Fruit fly (Drosophila melanogaster): ENCODE data around the gene Fim.
A peak's percentile ranks its signal among the peaks of the same experiment; 100 is the strongest.

Gene Fim

DNA sequence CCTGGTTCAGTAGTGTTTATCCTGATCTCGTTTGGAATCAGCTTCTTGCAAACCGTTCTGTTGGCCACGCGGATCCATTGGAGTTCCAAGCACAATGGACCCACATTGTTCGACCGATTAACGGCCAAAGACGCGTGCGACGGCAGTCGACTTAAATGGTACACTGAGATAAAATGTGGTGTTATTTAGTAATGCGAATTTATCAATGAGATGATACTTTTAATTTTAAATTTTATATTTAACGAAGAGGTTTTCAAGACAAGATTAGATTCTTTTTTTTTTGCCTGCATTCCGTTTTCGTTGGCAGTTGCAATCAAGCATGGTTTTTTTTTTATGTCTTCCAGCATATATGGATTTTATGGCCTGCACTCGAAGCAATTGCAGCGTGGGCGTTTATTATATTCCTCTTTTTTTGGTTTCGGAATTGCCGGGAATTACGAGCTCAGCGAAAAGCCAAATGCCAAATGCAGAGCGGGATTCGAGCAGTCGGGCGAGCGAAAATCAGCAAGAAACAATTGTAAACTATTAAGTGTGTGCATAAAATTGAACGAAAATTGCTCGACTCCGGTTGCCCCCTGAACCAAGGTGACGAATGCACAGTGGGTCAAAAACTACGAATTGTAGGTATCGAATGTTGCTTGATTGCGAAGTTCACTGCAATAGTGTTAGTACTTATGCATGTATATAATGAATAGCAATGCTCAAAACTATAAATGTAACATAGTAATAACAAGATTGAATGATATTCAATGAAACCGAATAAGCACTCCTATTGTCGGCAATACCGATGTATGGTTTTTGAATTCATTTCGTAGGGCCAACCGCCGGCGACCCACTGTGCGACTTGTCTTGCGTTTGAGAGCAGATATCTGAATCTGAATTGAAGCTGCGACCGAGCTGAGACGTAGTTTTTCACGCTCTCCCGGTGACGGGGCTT is 2.6 kb downstream of the Fim start (continued):
- TF ChIP-seq CG6683 (GFP tag; optimal IDR thresholded peaks at IDR 0.05) (peak; percentile 43), her (GFP tag; optimal IDR thresholded peaks at IDR 0.05) (peak; percentile 17), CG11723 (GFP tag; optimal IDR thresholded peaks at IDR 0.05) (peak; percentile 44), dmrt11E (tag; optimal IDR thresholded peaks at IDR 0.05) (peak; percentile 45), sisA (GFP tag; IDR thresholded peaks at IDR 0.05) (peak; percentile 55), Blimp-1 (GFP tag; optimal IDR thresholded peaks at IDR 0.05) (peak; percentile 60), mirr (GFP tag; optimal IDR thresholded peaks at IDR 0.05) (peak; percentile 68), bab2 (GFP tag; optimal IDR thresholded peaks at IDR 0.05) (peak; percentile 60), CG15601 (tag; optimal IDR thresholded peaks at IDR 0.05) (no peak), yki (optimal IDR thresholded peaks at IDR 0.05) (no peak), pros (GFP tag; optimal IDR thresholded peaks at IDR 0.05) (peak; percentile 50), CG8281 (tag; optimal IDR thresholded peaks at IDR 0.05) (peak; percentile 22), chinmo (GFP tag; IDR thresholded peaks at IDR 0.05; ENCODE audit: partially characterized antibody) (no peak), otp (GFP tag; IDR thresholded peaks at IDR 0.05) (peak; percentile 59; the same call in 1 of the 3 replicates), tup (GFP tag; optimal IDR thresholded peaks at IDR 0.05) (peak; percentile 29), rib (GFP tag; IDR thresholded peaks at IDR 0.05) (no peak), Sox100B (GFP tag; optimal IDR thresholded peaks at IDR 0.05) (peak; percentile 41), Oaz (GFP tag; IDR thresholded peaks at IDR 0.05) (peak; percentile 54; the same call in 1 of the 2 replicates), pan (optimal IDR thresholded peaks at IDR 0.05) (no peak), pan (GFP tag; optimal IDR thresholded peaks at IDR 0.05 in 1 of 2, IDR thresholded peaks at IDR 0.05 in 1 of 2) (peak in 1 of 2 experiments; percentile 78), tll (GFP tag; optimal IDR thresholded peaks at IDR 0.05) (no peak), CG14441 (GFP tag; IDR thresholded peaks at IDR 0.05) (peak; percentile 49), cwo (GFP tag; optimal IDR thresholded peaks at IDR 0.05) (peak; percentile 65), CG6813 (GFP tag; optimal IDR thresholded peaks at IDR 0.05) (peak; percentile 45), ara (GFP tag; IDR thresholded peaks at IDR 0.05) (peak; percentile 65), CG10209 (GFP tag; optimal IDR thresholded peaks at IDR 0.05) (peak; percentile 55), CG17802 (tag; optimal IDR thresholded peaks at IDR 0.05) (no peak), p53 (GFP tag; optimal IDR thresholded peaks at IDR 0.05) (no peak), klu (GFP tag; IDR thresholded peaks at IDR 0.05) (0 out of 2 replicates have a peak, but pooled peaks have one; percentile 46), CG4730 (GFP tag; IDR thresholded peaks at IDR 0.05) (no peak; the same call in 1 of the 2 replicates), so (GFP tag; IDR thresholded peaks at IDR 0.05) (peak; percentile 78; the same call in 2 of the 3 replicates), CG5180 (GFP tag; optimal IDR thresholded peaks at IDR 0.05) (peak; percentile 39), en (GFP tag; optimal IDR thresholded peaks at IDR 0.05) (no peak), eve (GFP tag; optimal IDR thresholded peaks at IDR 0.05) (peak in 1 of 2 experiments; percentile 88), fd64A (GFP tag; optimal IDR thresholded peaks at IDR 0.05) (peak; percentile 58), lab (GFP tag; optimal IDR thresholded peaks at IDR 0.05) (peak; percentile 71), ranshi (GFP tag; IDR thresholded peaks at IDR 0.05) (peak; percentile 42; the same call in 1 of the 2 replicates), sima (GFP tag; optimal IDR thresholded peaks at IDR 0.05) (no peak), twi (tag; optimal IDR thresholded peaks at IDR 0.05) (peak; percentile 17), Gug (GFP tag; IDR thresholded peaks at IDR 0.05) (peak; percentile 52; the same call in 1 of the 4 replicates), E2f2 (GFP tag; IDR thresholded peaks at IDR 0.05) (peak; percentile 49; the same call in 1 of the 2 replicates), Usf (GFP tag; optimal IDR thresholded peaks at IDR 0.05) (peak; percentile 24), H15 (GFP tag; IDR thresholded peaks at IDR 0.05) (peak; percentile 27; the same call in 1 of the 3 replicates), chn (GFP tag; optimal IDR thresholded peaks at IDR 0.05) (peak; percentile 50), fu2 (GFP tag; optimal IDR thresholded peaks at IDR 0.05) (peak; percentile 20), Mad (GFP tag; optimal IDR thresholded peaks at IDR 0.05) (peak; percentile 52), Rfx (GFP tag; IDR thresholded peaks at IDR 0.05) (peak; percentile 78), CG10543 (GFP tag; optimal IDR thresholded peaks at IDR 0.05) (peak; percentile 58)

Measured in whole organism, embryonic.